Fruit fly (Drosophila melanogaster): ENCODE data around the gene morgue.
A peak's percentile ranks its signal among the peaks of the same experiment; 100 is the strongest.

Gene morgue

dm6 chr2L:4444457-4444856 lies at the start of gene morgue, which contains the start of gene Elp3:
Gene morgue, minus strand, starts transcription at chr2L:4444680.
Gene Elp3, plus strand, starts transcription at chr2L:4444732.
- TF ChIP-seq bab1 (GFP tag; optimal IDR thresholded peaks at IDR 0.05) = peak; percentile 29
- TF ChIP-seq tj (GFP tag; optimal IDR thresholded peaks at IDR 0.05) = no peak
- TF ChIP-seq Mnt (GFP tag; optimal IDR thresholded peaks at IDR 0.05) = peak; percentile 93

- TF ChIP-seq CG12768 (GFP tag; optimal IDR thresholded peaks at IDR 0.05) = no peak
- no peak for TF ChIP-seq CG7045 (GFP tag; optimal IDR thresholded peaks at IDR 0.05)
- TF ChIP-seq CG11617 (GFP tag; optimal IDR thresholded peaks at IDR 0.05) = no peak
- no peak for TF ChIP-seq tj (GFP tag; optimal IDR thresholded peaks at IDR 0.05)
- TF ChIP-seq toe (GFP tag; optimal IDR thresholded peaks at IDR 0.05) = no peak
- TF ChIP-seq cic (GFP tag; optimal IDR thresholded peaks at IDR 0.05) = no peak
- TF ChIP-seq ovo (GFP tag; optimal IDR thresholded peaks at IDR 0.05) = no peak
- no peak for TF ChIP-seq cnc (optimal IDR thresholded peaks at IDR 0.05)
- TF ChIP-seq CG1620 (GFP tag; optimal IDR thresholded peaks at IDR 0.05) = no peak
Measured at dm6 chr2L:4477978-4478377, 33.5 kb upstream of the morgue start.

dm6 chr2L:4476672-4477273 lies 32.3 kb upstream of the morgue start, which contains the start of gene ine:
Gene ine, minus strand, starts transcription at chr2L:4477022.
- peak; percentile 1 for TF ChIP-seq Mnt (GFP tag; optimal IDR thresholded peaks at IDR 0.05)
- no peak for TF ChIP-seq cnc (optimal IDR thresholded peaks at IDR 0.05)

- TF ChIP-seq CG11617 (GFP tag; optimal IDR thresholded peaks at IDR 0.05) = peak; percentile 7
- peak; percentile 21 for TF ChIP-seq cic (GFP tag; optimal IDR thresholded peaks at IDR 0.05)
- TF ChIP-seq Clk (GFP tag; optimal IDR thresholded peaks at IDR 0.05) = no peak
- no peak for TF ChIP-seq Mnt (GFP tag; optimal IDR thresholded peaks at IDR 0.05)
- TF ChIP-seq Hr96 (GFP tag; optimal IDR thresholded peaks at IDR 0.05) = no peak
- TF ChIP-seq tj (GFP tag; optimal IDR thresholded peaks at IDR 0.05) = no peak
- TF ChIP-seq CG12768 (GFP tag; optimal IDR thresholded peaks at IDR 0.05) = peak; percentile 8
Measured at dm6 chr2L:4475422-4475821, 30.9 kb upstream of the morgue start.

- TF ChIP-seq Hr96 (GFP tag; optimal IDR thresholded peaks at IDR 0.05) = no peak
- TF ChIP-seq bab1 (GFP tag; optimal IDR thresholded peaks at IDR 0.05) = peak; percentile 59
- TF ChIP-seq CG7045 (GFP tag; optimal IDR thresholded peaks at IDR 0.05) = no peak
Measured at dm6 chr2L:4464946-4465345, 20.5 kb upstream of the morgue start, which contains the start of gene FIG4. Gene FIG4, plus strand, starts transcription at chr2L:4465174.

dm6 chr2L:4463323-4463722 lies 18.8 kb upstream of the morgue start, which contains the start of the genes CG15443 and Paris:
Gene CG15443, minus strand, starts transcription at chr2L:4463447.
Gene Paris, plus strand, starts transcription at chr2L:4463611.
- TF ChIP-seq Crg-1 (GFP tag; optimal IDR thresholded peaks at IDR 0.05) (peak; percentile 34), Hr96 (GFP tag; optimal IDR thresholded peaks at IDR 0.05) (no peak), CG14711 (tag; optimal IDR thresholded peaks at IDR 0.05) (no peak)

dm6 chr2L:4459543-4459942 lies 15.1 kb upstream of the morgue start, which contains the start of the genes mRpL27 and CG15435:
Gene mRpL27, minus strand, starts transcription at chr2L:4459638.
Gene CG15435, plus strand, starts transcription at chr2L:4459729.
- TF ChIP-seq CG33017 (tag; optimal IDR thresholded peaks at IDR 0.05) = peak; percentile 2
- TF ChIP-seq cnc (optimal IDR thresholded peaks at IDR 0.05) = no peak
- TF ChIP-seq bab1 (GFP tag; optimal IDR thresholded peaks at IDR 0.05) = peak; percentile 49
- TF ChIP-seq CG12768 (GFP tag; optimal IDR thresholded peaks at IDR 0.05) = peak; percentile 74
- TF ChIP-seq cic (GFP tag; optimal IDR thresholded peaks at IDR 0.05) = peak; percentile 20
- peak; percentile 10 for TF ChIP-seq tj (GFP tag; optimal IDR thresholded peaks at IDR 0.05)
- peak; percentile 31 for TF ChIP-seq pad (GFP tag; optimal IDR thresholded peaks at IDR 0.05)
- TF ChIP-seq toe (GFP tag; optimal IDR thresholded peaks at IDR 0.05) = peak; percentile 61
- peak; percentile 50 for TF ChIP-seq CG1620 (GFP tag; optimal IDR thresholded peaks at IDR 0.05)
- no peak for TF ChIP-seq kay (GFP tag; ENCODE audit: borderline replicate concordance)
- TF ChIP-seq CG11617 (GFP tag; optimal IDR thresholded peaks at IDR 0.05) = peak; percentile 42
- TF ChIP-seq CG14711 (tag; optimal IDR thresholded peaks at IDR 0.05) = peak; percentile 81
- TF ChIP-seq Crg-1 (GFP tag; optimal IDR thresholded peaks at IDR 0.05) = no peak
- peak; percentile 26 for TF ChIP-seq CG7045 (GFP tag; optimal IDR thresholded peaks at IDR 0.05)
- TF ChIP-seq ovo (GFP tag; optimal IDR thresholded peaks at IDR 0.05) = no peak
- TF ChIP-seq CG7101 (tag; optimal IDR thresholded peaks at IDR 0.05) = peak; percentile 41
- TF ChIP-seq Hr96 (GFP tag; optimal IDR thresholded peaks at IDR 0.05) = peak; percentile 54
- no peak for TF ChIP-seq Clk (GFP tag; optimal IDR thresholded peaks at IDR 0.05)
- TF ChIP-seq CG5204 (GFP tag; optimal IDR thresholded peaks at IDR 0.05) = no peak
- peak; percentile 66 for TF ChIP-seq Mnt (GFP tag; optimal IDR thresholded peaks at IDR 0.05)

Data from whole organism, adult.